Fruit fly (Drosophila melanogaster): ENCODE results near the gene ari-1.

The ari-1 gene

dm6 chrX:18136910-18137849 lies at the start of gene ari-1:
Gene ari-1 (minus strand): TSS chrX:18137784.
- TF ChIP-seq CG7101 (tag; optimal IDR thresholded peaks at IDR 0.05), result no peak
- no peak for TF ChIP-seq Crg-1 (GFP tag; optimal IDR thresholded peaks at IDR 0.05)
- no peak for TF ChIP-seq CG33017 (tag; optimal IDR thresholded peaks at IDR 0.05)
- TF ChIP-seq CG11617 (GFP tag; optimal IDR thresholded peaks at IDR 0.05), result peak; percentile 28
- TF ChIP-seq cic (GFP tag; optimal IDR thresholded peaks at IDR 0.05), result no peak
- TF ChIP-seq CG7045 (GFP tag; optimal IDR thresholded peaks at IDR 0.05), result no peak
- TF ChIP-seq tj (GFP tag; optimal IDR thresholded peaks at IDR 0.05), result peak; percentile 87
- TF ChIP-seq CG1620 (GFP tag; optimal IDR thresholded peaks at IDR 0.05), result no peak
- peak; percentile 50 for TF ChIP-seq kay (GFP tag; ENCODE audit: borderline replicate concordance)
- TF ChIP-seq pad (GFP tag; optimal IDR thresholded peaks at IDR 0.05), result peak; percentile 3
- peak; percentile 33 for TF ChIP-seq bab1 (GFP tag; optimal IDR thresholded peaks at IDR 0.05)
- TF ChIP-seq Mnt (GFP tag; optimal IDR thresholded peaks at IDR 0.05), result peak; percentile 11
- TF ChIP-seq ovo (GFP tag; optimal IDR thresholded peaks at IDR 0.05), result peak; percentile 26

- TF ChIP-seq bab1 (GFP tag; optimal IDR thresholded peaks at IDR 0.05) (no peak), cnc (optimal IDR thresholded peaks at IDR 0.05) (no peak), pad (GFP tag; optimal IDR thresholded peaks at IDR 0.05) (no peak), CG7101 (tag; optimal IDR thresholded peaks at IDR 0.05) (no peak), CG5204 (GFP tag; optimal IDR thresholded peaks at IDR 0.05) (no peak), tj (GFP tag; optimal IDR thresholded peaks at IDR 0.05) (no peak), CG1620 (GFP tag; optimal IDR thresholded peaks at IDR 0.05) (no peak), Hr96 (GFP tag; optimal IDR thresholded peaks at IDR 0.05) (no peak), ovo (GFP tag; optimal IDR thresholded peaks at IDR 0.05) (no peak), kay (GFP tag; ENCODE audit: borderline replicate concordance) (no peak), Mnt (GFP tag; optimal IDR thresholded peaks at IDR 0.05) (no peak), CG33017 (tag; optimal IDR thresholded peaks at IDR 0.05) (no peak), Clk (GFP tag; optimal IDR thresholded peaks at IDR 0.05) (no peak)
These were observed 48.4 kb upstream of the ari-1 start for dm6 chrX:18185944-18186343.

- TF ChIP-seq Crg-1 (GFP tag; optimal IDR thresholded peaks at IDR 0.05), result no peak
- TF ChIP-seq CG14711 (tag; optimal IDR thresholded peaks at IDR 0.05), result no peak
- TF ChIP-seq pad (GFP tag; optimal IDR thresholded peaks at IDR 0.05), result no peak
- no peak for TF ChIP-seq tj (GFP tag; optimal IDR thresholded peaks at IDR 0.05)
- TF ChIP-seq CG12768 (GFP tag; optimal IDR thresholded peaks at IDR 0.05), result no peak
- TF ChIP-seq bab1 (GFP tag; optimal IDR thresholded peaks at IDR 0.05), result no peak
- TF ChIP-seq ovo (GFP tag; optimal IDR thresholded peaks at IDR 0.05), result no peak
- TF ChIP-seq Mnt (GFP tag; optimal IDR thresholded peaks at IDR 0.05), result no peak
- TF ChIP-seq cnc (optimal IDR thresholded peaks at IDR 0.05), result no peak
- no peak for TF ChIP-seq CG5204 (GFP tag; optimal IDR thresholded peaks at IDR 0.05)
- TF ChIP-seq CG1620 (GFP tag; optimal IDR thresholded peaks at IDR 0.05), result no peak
- no peak for TF ChIP-seq CG7101 (tag; optimal IDR thresholded peaks at IDR 0.05)
These were observed 43.6 kb upstream of the ari-1 start for dm6 chrX:18181152-18181551.

dm6 chrX:18179372-18179771 lies 41.8 kb upstream of the ari-1 start, which contains the start of gene Andorra:
Gene Andorra (minus strand): TSS chrX:18179472.
- TF ChIP-seq pad (GFP tag; optimal IDR thresholded peaks at IDR 0.05), result no peak
- TF ChIP-seq Crg-1 (GFP tag; optimal IDR thresholded peaks at IDR 0.05), result no peak
- no peak for TF ChIP-seq CG14711 (tag; optimal IDR thresholded peaks at IDR 0.05)
- TF ChIP-seq toe (GFP tag; optimal IDR thresholded peaks at IDR 0.05), result no peak
- TF ChIP-seq cnc (optimal IDR thresholded peaks at IDR 0.05), result no peak
- TF ChIP-seq CG7101 (tag; optimal IDR thresholded peaks at IDR 0.05), result no peak
- no peak for TF ChIP-seq tj (GFP tag; optimal IDR thresholded peaks at IDR 0.05)
- no peak for TF ChIP-seq cic (GFP tag; optimal IDR thresholded peaks at IDR 0.05)
- no peak for TF ChIP-seq CG1620 (GFP tag; optimal IDR thresholded peaks at IDR 0.05)
- no peak for TF ChIP-seq CG33017 (tag; optimal IDR thresholded peaks at IDR 0.05)
- no peak for TF ChIP-seq kay (GFP tag; ENCODE audit: borderline replicate concordance)

- TF ChIP-seq CG1620 (GFP tag; optimal IDR thresholded peaks at IDR 0.05) (no peak), CG11617 (GFP tag; optimal IDR thresholded peaks at IDR 0.05) (no peak), CG14711 (tag; optimal IDR thresholded peaks at IDR 0.05) (no peak), Clk (GFP tag; optimal IDR thresholded peaks at IDR 0.05) (no peak), CG7101 (tag; optimal IDR thresholded peaks at IDR 0.05) (no peak), cic (GFP tag; optimal IDR thresholded peaks at IDR 0.05) (no peak), CG5204 (GFP tag; optimal IDR thresholded peaks at IDR 0.05) (no peak), Mnt (GFP tag; optimal IDR thresholded peaks at IDR 0.05) (no peak), pad (GFP tag; optimal IDR thresholded peaks at IDR 0.05) (no peak), CG7045 (GFP tag; optimal IDR thresholded peaks at IDR 0.05) (no peak), toe (GFP tag; optimal IDR thresholded peaks at IDR 0.05) (no peak), CG33017 (tag; optimal IDR thresholded peaks at IDR 0.05) (no peak), Hr96 (GFP tag; optimal IDR thresholded peaks at IDR 0.05) (no peak), Crg-1 (GFP tag; optimal IDR thresholded peaks at IDR 0.05) (no peak), tj (GFP tag; optimal IDR thresholded peaks at IDR 0.05) (no peak), CG12768 (GFP tag; optimal IDR thresholded peaks at IDR 0.05) (no peak), kay (GFP tag; ENCODE audit: borderline replicate concordance) (no peak), cnc (optimal IDR thresholded peaks at IDR 0.05) (no peak)
These were observed 39.7 kb upstream of the ari-1 start, which contains the start of gene Frq2 for dm6 chrX:18177312-18177711. Gene Frq2 (plus strand): TSS chrX:18177612.

dm6 chrX:18158967-18159366 lies 21.4 kb upstream of the ari-1 start:
- no peak for TF ChIP-seq Hr96 (GFP tag; optimal IDR thresholded peaks at IDR 0.05)
- TF ChIP-seq kay (GFP tag; ENCODE audit: borderline replicate concordance), result no peak
- TF ChIP-seq toe (GFP tag; optimal IDR thresholded peaks at IDR 0.05), result no peak
- TF ChIP-seq CG33017 (tag; optimal IDR thresholded peaks at IDR 0.05), result no peak
- no peak for TF ChIP-seq ovo (GFP tag; optimal IDR thresholded peaks at IDR 0.05)
- TF ChIP-seq CG1620 (GFP tag; optimal IDR thresholded peaks at IDR 0.05), result no peak
- TF ChIP-seq Clk (GFP tag; optimal IDR thresholded peaks at IDR 0.05), result no peak
- TF ChIP-seq Crg-1 (GFP tag; optimal IDR thresholded peaks at IDR 0.05), result no peak
- TF ChIP-seq tj (GFP tag; optimal IDR thresholded peaks at IDR 0.05), result no peak
